Worm (Caenorhabditis elegans): ENCODE results near the gene C10A4.9.

The C10A4.9 gene

DNA sequence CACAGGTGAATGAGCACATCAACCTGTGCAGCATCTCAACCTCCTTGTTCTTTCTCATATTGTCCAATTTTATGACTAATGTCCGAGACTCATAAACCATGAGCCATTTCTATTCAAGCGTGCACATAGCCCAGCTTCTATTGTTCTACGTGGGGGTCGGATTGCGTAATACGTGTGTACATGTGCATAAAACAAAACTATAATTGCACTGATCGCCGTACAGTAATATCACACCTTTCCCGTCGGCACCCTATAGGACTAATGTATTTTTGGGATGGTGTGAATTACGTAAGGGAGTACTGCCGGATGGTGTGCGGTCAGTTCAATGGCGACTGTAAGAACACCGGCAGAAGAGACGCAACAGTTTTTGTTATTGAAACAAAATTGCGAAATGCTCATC is 49.2 kb downstream of the C10A4.9 start:
- TF ChIP-seq odd-2 (tag; optimal IDR thresholded peaks at IDR 0.05) (no peak), hlh-30 (tag; optimal IDR thresholded peaks at IDR 0.05; ENCODE audit: insufficient read depth) (no peak), dmd-4 (tag; optimal IDR thresholded peaks at IDR 0.05; ENCODE audit: borderline replicate concordance) (no peak), ceh-31 (tag; optimal IDR thresholded peaks at IDR 0.05) (peak; percentile 16), sox-2 (GFP tag; IDR thresholded peaks at IDR 0.05) (peak; percentile 77; the same call in 1 of the 2 replicates)
